Worm (Caenorhabditis elegans) whole organism, L4 larva: ENCODE data around the gene srd-2.

Experiments used
- Y5F2A.4 ChIP-seq: fragments of 200-800 bp; sonication (Bioruptor generic); optimal IDR thresholded peaks from 2 replicates; lab custom pipeline; 2018; ENCODE audit warnings: mild to moderate bottlenecking, missing genetic modification characterization, missing compliant biosample characterization
- Y75B8A.6 ChIP-seq: fragments of 200-800 bp; sonication (Bioruptor generic); IDR thresholded peaks from 2 replicates; pipeline ENCODE4 v1.3.6; 2022; ENCODE audit warnings: missing genetic modification reagents, missing genetic modification characterization, missing compliant biosample characterization
- ZK337.2 ChIP-seq: fragments of 200-800 bp; sonication (Bioruptor generic); IDR thresholded peaks from 2 replicates; pipeline ENCODE4 v1.3.6; 2022; ENCODE audit warnings: missing genetic modification reagents, missing genetic modification characterization, missing compliant biosample characterization
- attf-4 ChIP-seq: sonication (generic microtip); optimal IDR thresholded peaks from 3 replicates; lab custom pipeline; 2017; ENCODE audit warnings: missing biosample characterization, missing genetic modification characterization
- ceh-20 ChIP-seq: fragments of 200-800 bp; sonication (Bioruptor generic); IDR thresholded peaks from 2 replicates; pipeline ENCODE4 v1.3.6; 2022; ENCODE audit warnings: missing genetic modification reagents, missing genetic modification characterization, missing compliant biosample characterization
- ceh-28 ChIP-seq: fragments of 150-350 bp; optimal IDR thresholded peaks from 2 replicates; lab custom pipeline; 2014; ENCODE audit warnings: missing biosample characterization, missing genetic modification reagents, missing genetic modification characterization
- duxl-1 ChIP-seq: sonication (generic microtip); optimal IDR thresholded peaks from 2 replicates; lab custom pipeline; 2016; ENCODE audit warnings: mild to moderate bottlenecking, missing genetic modification characterization, moderate library complexity, missing compliant biosample characterization; ENCODE audit not compliant: poor library complexity
- dve-1 ChIP-seq: sonication (generic microtip); optimal IDR thresholded peaks from 2 replicates; lab custom pipeline; 2017; ENCODE audit warnings: antibody characterized with exemption, mild to moderate bottlenecking, missing genetic modification characterization, missing compliant biosample characterization; ENCODE audit not compliant: insufficient read depth
- fkh-10 ChIP-seq: fragments of 150-350 bp; optimal IDR thresholded peaks from 2 replicates; lab custom pipeline; 2014; ENCODE audit warnings: missing biosample characterization, missing genetic modification reagents, missing genetic modification characterization
- gei-8 ChIP-seq: fragments of 200-800 bp; sonication (Bioruptor generic); optimal IDR thresholded peaks from 2 replicates; lab custom pipeline; 2018; ENCODE audit warnings: mild to moderate bottlenecking, missing genetic modification characterization, missing compliant biosample characterization
- hif-1 ChIP-seq, 2 experiments: sonication (generic microtip); optimal IDR thresholded peaks; 2 replicates each; lab custom pipeline; 2016 to 2017; ENCODE audit warnings: missing compliant biosample characterization in 2 of 2, missing genetic modification characterization in 2 of 2, missing genetic modification reagents in 2 of 2, missing genotype in 2 of 2, mild to moderate bottlenecking in 1 of 2
- hlh-11 ChIP-seq: fragments of 200-800 bp; sonication (Bioruptor generic); optimal IDR thresholded peaks from 2 replicates; lab custom pipeline; 2018; ENCODE audit warnings: mild to moderate bottlenecking, missing genetic modification characterization, missing compliant biosample characterization
- hlh-30 ChIP-seq: sonication (generic microtip); optimal IDR thresholded peaks from 2 replicates; lab custom pipeline; 2017; ENCODE audit warnings: antibody characterized with exemption, mild to moderate bottlenecking, missing genetic modification characterization, missing compliant biosample characterization; ENCODE audit not compliant: insufficient read depth
- hmg-1.1 ChIP-seq: fragments of 200-800 bp; sonication (Bioruptor generic); IDR thresholded peaks from 2 replicates; pipeline ENCODE4 v1.3.6; 2022; ENCODE audit warnings: missing genetic modification reagents, missing genetic modification characterization, missing compliant biosample characterization
- jun-1 ChIP-seq: fragments of 150-350 bp; optimal IDR thresholded peaks from 2 replicates; lab custom pipeline; 2014; ENCODE audit warnings: missing biosample characterization, missing genetic modification reagents, missing genetic modification characterization
- lin-1 ChIP-seq: fragments of 200-800 bp; sonication (Bioruptor generic); IDR thresholded peaks from 2 replicates; pipeline ENCODE4 v1.3.6; 2022; ENCODE audit warnings: missing genetic modification reagents, missing genetic modification characterization, missing compliant biosample characterization
- lsy-2 ChIP-seq, 2 experiments: fragments of 150-350 bp in 1 of 2; sonication (generic microtip) in 1 of 2; optimal IDR thresholded peaks; 2 replicates each; lab custom pipeline; 2014 to 2017; ENCODE audit warnings: missing biosample characterization in 2 of 2, missing genetic modification characterization in 2 of 2
- madf-5 ChIP-seq, 2 experiments: fragments of 200-800 bp; sonication (Bioruptor generic); IDR thresholded peaks; 2 replicates each; pipeline ENCODE4 v1.3.6; 2022; ENCODE audit warnings: missing compliant biosample characterization in 2 of 2, missing genetic modification characterization in 2 of 2
- mdl-1 ChIP-seq, 2 experiments: fragments of 150-350 bp in 1 of 2; sonication (generic microtip) in 1 of 2; optimal IDR thresholded peaks; 2 replicates each; lab custom pipeline; 2014 to 2017; ENCODE audit warnings: missing biosample characterization in 2 of 2, missing genetic modification characterization in 2 of 2
- mxl-3 ChIP-seq: fragments of 200-800 bp; sonication (Bioruptor generic); optimal IDR thresholded peaks from 2 replicates; lab custom pipeline; 2018; ENCODE audit warnings: mild to moderate bottlenecking, missing genetic modification characterization, missing compliant biosample characterization
- nhr-10 ChIP-seq: fragments of 150-350 bp; optimal IDR thresholded peaks from 2 replicates; lab custom pipeline; 2014; ENCODE audit warnings: missing biosample characterization, missing genetic modification characterization
- nhr-11 ChIP-seq: fragments of 150-350 bp; optimal IDR thresholded peaks from 2 replicates; lab custom pipeline; 2014; ENCODE audit warnings: missing biosample characterization, missing genetic modification characterization
- nhr-111 ChIP-seq: fragments of 200-800 bp; sonication (Bioruptor generic); optimal IDR thresholded peaks from 2 replicates; lab custom pipeline; 2018; ENCODE audit warnings: mild to moderate bottlenecking, missing genetic modification characterization, missing compliant biosample characterization
- nhr-28 ChIP-seq: fragments of 150-350 bp; optimal IDR thresholded peaks from 2 replicates; lab custom pipeline; 2014; ENCODE audit warnings: missing biosample characterization, missing genetic modification characterization
- nhr-41 ChIP-seq: fragments of 200-800 bp; sonication (Bioruptor generic); IDR thresholded peaks from 2 replicates; pipeline ENCODE4 v1.3.6; 2022; ENCODE audit warnings: missing genetic modification reagents, missing genetic modification characterization, missing compliant biosample characterization
- nhr-48 ChIP-seq: sonication (generic microtip); optimal IDR thresholded peaks from 2 replicates; lab custom pipeline; 2016; ENCODE audit warnings: mild to moderate bottlenecking, missing genetic modification characterization, missing compliant biosample characterization
- nhr-77 ChIP-seq: fragments of 150-350 bp; optimal IDR thresholded peaks from 2 replicates; lab custom pipeline; 2014; ENCODE audit warnings: missing biosample characterization, missing genetic modification characterization
- pha-4 ChIP-seq, 2 experiments: fragments of 150-350 bp in 1 of 2; fragments of 200-800 bp in 1 of 2; sonication (Bioruptor generic) in 1 of 2; IDR thresholded peaks in 1 of 2; optimal IDR thresholded peaks in 1 of 2; 2 replicates each; pipeline versions ENCODE4 v1.3.6 to Lab custom; 2014 to 2022; ENCODE audit warnings: missing genetic modification characterization in 2 of 2, missing genetic modification reagents in 2 of 2, missing biosample characterization in 1 of 2, missing compliant biosample characterization in 1 of 2
- rbr-2 ChIP-seq: sonication (generic microtip); optimal IDR thresholded peaks from 2 replicates; lab custom pipeline; 2016; ENCODE audit warnings: missing genotype, missing genetic modification characterization, missing compliant biosample characterization
- sdz-12 ChIP-seq: fragments of 200-800 bp; sonication (Bioruptor generic); optimal IDR thresholded peaks from 2 replicates; lab custom pipeline; 2018; ENCODE audit warnings: mild to moderate bottlenecking, missing genetic modification characterization, missing compliant biosample characterization
- snpc-1.2 ChIP-seq: fragments of 200-800 bp; sonication (Bioruptor generic); IDR thresholded peaks from 2 replicates; pipeline ENCODE4 v1.3.6; 2022; ENCODE audit warnings: missing genetic modification reagents, missing genetic modification characterization, missing compliant biosample characterization
- spr-1 ChIP-seq: sonication (generic microtip); optimal IDR thresholded peaks from 2 replicates; lab custom pipeline; 2016; ENCODE audit warnings: mild to moderate bottlenecking, missing genetic modification characterization, missing compliant biosample characterization
- tra-1 ChIP-seq: fragments of 200-800 bp; sonication (Bioruptor generic); IDR thresholded peaks from 2 replicates; pipeline ENCODE4 v1.3.6; 2022; ENCODE audit warnings: missing genetic modification reagents, missing genetic modification characterization, missing compliant biosample characterization
- unc-39 ChIP-seq: sonication (generic microtip); optimal IDR thresholded peaks from 2 replicates; lab custom pipeline; 2017; ENCODE audit warnings: missing biosample characterization, missing genetic modification characterization
- unc-62 ChIP-seq, 3 experiments: fragments of 150-350 bp in 1 of 3; sonication (generic microtip); optimal IDR thresholded peaks in 2 of 3; peaks in 1 of 3; 1 replicate in 1 of 3; 2 replicates in 2 of 3; lab custom pipeline; 2014 to 2017; ENCODE audit warnings: missing biosample characterization in 3 of 3, missing genetic modification characterization in 3 of 3, missing genetic modification reagents in 3 of 3, missing genotype in 1 of 3

srd-2 gene

DNA sequence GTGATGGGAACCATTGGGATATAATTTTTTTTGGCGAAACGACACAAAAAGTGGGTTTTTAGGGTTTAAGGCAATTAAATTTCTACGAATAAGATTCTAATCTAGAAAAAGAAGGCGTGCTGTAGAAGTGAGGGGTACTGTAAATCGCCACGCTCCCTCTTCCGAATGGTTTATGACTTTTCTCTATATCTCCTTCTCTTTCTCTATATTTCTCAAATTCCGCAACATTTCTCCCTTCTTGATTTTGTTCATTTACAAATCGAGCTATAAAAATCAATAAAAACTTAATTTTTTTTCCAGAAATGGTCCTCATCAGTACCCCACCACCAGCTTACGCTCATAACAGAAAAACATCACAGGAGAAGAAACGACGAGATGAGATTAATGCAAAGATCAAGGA, 30.5 kb upstream of the srd-2 start, which contains the start of gene ref-1:
Gene ref-1 (plus strand): TSS at position 301 of the 400 bp plus-strand sequence.
- TF ChIP-seq lsy-2 (tag; optimal IDR thresholded peaks at IDR 0.05; lab: Kevin White, UChicago) (no peak), jun-1 (tag; lab: Kevin White, UChicago) (no peak), lin-1 (GFP tag; lab: Robert Waterston, UW) (no peak), rbr-2 (tag; lab: Kevin White, UChicago) (no peak), pha-4 (GFP tag; IDR thresholded peaks at IDR 0.05; lab: Robert Waterston, UW) (no peak), pha-4 (tag; optimal IDR thresholded peaks at IDR 0.05; lab: Kevin White, UChicago) (no peak), ceh-20 (GFP tag; lab: Robert Waterston, UW) (no peak), sdz-12 (no peak), attf-4 (no peak), ceh-28 (tag; lab: Kevin White, UChicago) (no peak), fkh-10 (GFP tag; lab: Kevin White, UChicago) (no peak), Y75B8A.6 (GFP tag; lab: Robert Waterston, UW) (no peak), nhr-111 (GFP tag; lab: Kevin White, UChicago) (no peak), nhr-11 (tag; lab: Kevin White, UChicago) (no peak), snpc-1.2 (no peak)

DNA sequence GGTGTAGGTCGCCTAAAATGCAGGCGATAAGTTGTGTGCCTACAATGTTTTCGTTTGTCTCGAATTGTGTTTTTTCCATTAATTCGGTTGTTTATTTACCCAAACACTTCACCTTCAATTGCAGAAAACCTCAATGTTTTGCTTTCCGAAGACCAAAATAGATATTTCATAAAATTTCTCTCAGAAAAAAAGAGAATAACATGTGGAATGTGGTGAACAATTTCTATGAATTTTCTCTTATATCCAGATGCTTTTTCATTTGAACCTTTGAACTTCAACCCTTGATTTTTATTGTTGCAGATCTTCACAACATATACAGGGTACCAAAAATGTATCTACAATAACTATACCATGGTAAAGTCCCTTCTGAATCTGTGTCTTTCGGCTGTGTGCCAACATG, 18.7 kb upstream of the srd-2 start, which contains the start of gene T01E8.1:
Gene T01E8.1 (plus strand): TSS at position 301 of the 400 bp plus-strand sequence.
- TF ChIP-seq Y5F2A.4 (GFP tag; lab: Kevin White, UChicago) (no peak), spr-1 (tag; lab: Kevin White, UChicago) (no peak), attf-4 (no peak), duxl-1 (tag; lab: Kevin White, UChicago) (no peak), nhr-41 (GFP tag; lab: Robert Waterston, UW) (no peak)
- TF ChIP-seq, all 104 proteins: peak for 0

DNA sequence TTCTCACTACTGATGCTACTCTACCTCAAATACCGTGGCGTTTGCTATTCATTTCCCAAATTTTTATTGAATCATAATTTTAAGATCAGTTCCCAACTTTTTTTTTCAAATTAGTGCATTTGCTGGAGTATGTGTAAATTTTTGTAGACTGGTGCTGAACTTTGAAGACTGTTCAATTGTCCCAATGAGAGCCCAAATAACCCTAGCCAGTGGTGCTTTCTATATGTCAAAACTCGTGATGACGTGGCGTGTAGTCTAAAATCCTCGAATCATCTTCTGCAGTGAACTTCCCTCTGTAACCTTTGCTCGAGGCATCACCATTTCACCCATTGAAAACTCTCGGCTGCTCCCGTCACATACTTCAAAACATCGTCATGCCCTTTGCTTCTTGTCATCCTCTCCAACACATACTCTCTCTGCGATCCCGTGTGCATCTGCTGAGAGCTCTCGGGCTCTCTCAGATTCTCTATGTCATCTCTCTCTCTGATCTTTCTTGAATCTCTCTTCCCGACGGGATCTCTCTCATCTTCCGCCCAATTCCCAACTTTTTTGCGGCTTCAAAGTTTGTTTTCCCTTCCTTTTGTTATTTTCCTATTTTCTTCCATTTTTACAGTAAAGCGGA, 16.8 kb upstream of the srd-2 start:
- TF ChIP-seq hmg-1.1 (GFP tag; lab: Robert Waterston, UW) (no peak), nhr-10 (no peak), nhr-48 (no peak), nhr-28 (tag; lab: Kevin White, UChicago) (no peak), madf-5 (GFP tag; IDR thresholded peaks at IDR 0.05; lab: Robert Waterston, UW) (no peak), nhr-77 (tag; lab: Kevin White, UChicago) (no peak), spr-1 (tag; lab: Kevin White, UChicago) (no peak), tra-1 (GFP tag; lab: Robert Waterston, UW) (no peak), unc-39 (tag; lab: Kevin White, UChicago) (no peak), ZK337.2 (GFP tag; lab: Robert Waterston, UW) (no peak), hif-1 (tag; optimal IDR thresholded peaks at IDR 0.05; lab: Kevin White, UChicago) (no peak), mdl-1 (tag; optimal IDR thresholded peaks at IDR 0.05; lab: Kevin White, UChicago) (no peak), gei-8 (GFP tag; lab: Kevin White, UChicago) (no peak), dve-1 (tag; lab: Kevin White, UChicago) (no peak), hlh-11 (tag; lab: Kevin White, UChicago) (peak; percentile 34), unc-62 (GFP tag; optimal IDR thresholded peaks at IDR 0.05 in 1 of 2; lab: Kevin White, UChicago) (peak in 1 of 2 experiments; percentile 94), unc-62 (tag; optimal IDR thresholded peaks at IDR 0.05; lab: Kevin White, UChicago) (no peak), hlh-30 (tag; lab: Kevin White, UChicago) (peak; percentile 19), nhr-11 (tag; lab: Kevin White, UChicago) (peak; percentile 60), mxl-3 (GFP tag; lab: Kevin White, UChicago) (no peak)
